Fruit fly (Drosophila melanogaster) whole organism, embryonic: ENCODE results near the gene DopEcR.

Experiments
- CG10274 ChIP-seq: fragments of 200-800 bp; sonication (Bioruptor generic); optimal IDR thresholded peaks from 3 replicates; lab custom pipeline; 2017; ENCODE audit warnings: missing biosample characterization, mild to moderate bottlenecking, missing genetic modification characterization
- CG10959 ChIP-seq: fragments of 200-800 bp; sonication (Bioruptor generic); IDR thresholded peaks from 2 replicates; pipeline ENCODE4 v1.3.6; 2022; ENCODE audit warnings: missing biosample characterization, missing genetic modification characterization
- CG11085 ChIP-seq: fragments of 200-800 bp; sonication (Bioruptor generic); IDR thresholded peaks from 2 replicates; pipeline ENCODE4 v1.3.6; 2022; ENCODE audit warnings: missing biosample characterization, missing genetic modification characterization
- CG11504 ChIP-seq: fragments of 200-800 bp; sonication (Bioruptor generic); optimal IDR thresholded peaks from 3 replicates; lab custom pipeline; 2019; ENCODE audit warnings: missing biosample characterization, mild to moderate bottlenecking, missing genetic modification characterization, moderate library complexity
- CG12071 ChIP-seq: fragments of 200-800 bp; sonication (Bioruptor generic); optimal IDR thresholded peaks from 3 replicates; lab custom pipeline; 2018; ENCODE audit warnings: missing biosample characterization, mild to moderate bottlenecking, missing genetic modification characterization
- CG1233 ChIP-seq: fragments of 200-800 bp; sonication (Bioruptor generic); optimal IDR thresholded peaks from 4 replicates; lab custom pipeline; 2018; ENCODE audit warnings: missing biosample characterization, mild to moderate bottlenecking, missing genetic modification characterization
- CG13624 ChIP-seq: fragments of 200-800 bp; sonication (Bioruptor generic); optimal IDR thresholded peaks from 2 replicates; lab custom pipeline; 2016; ENCODE audit warnings: missing biosample characterization, missing genetic modification characterization
- CG18764 ChIP-seq: fragments of 200-800 bp; sonication (Bioruptor generic); optimal IDR thresholded peaks from 3 replicates; lab custom pipeline; 2016; ENCODE audit warnings: missing biosample characterization, missing genetic modification characterization
- CG2116 ChIP-seq: fragments of 200-800 bp; sonication (Bioruptor generic); optimal IDR thresholded peaks from 3 replicates; lab custom pipeline; 2018; ENCODE audit warnings: missing biosample characterization, mild to moderate bottlenecking, missing genetic modification characterization
- CG2889 ChIP-seq: fragments of 200-800 bp; sonication (Bioruptor generic); IDR thresholded peaks from 3 replicates; pipeline ENCODE4 v1.3.6; 2022; ENCODE audit warnings: missing biosample characterization, missing genetic modification characterization
- CG3065 ChIP-seq: fragments of 200-800 bp; sonication (Bioruptor generic); optimal IDR thresholded peaks from 2 replicates; lab custom pipeline; 2016; ENCODE audit warnings: missing biosample characterization, missing genetic modification characterization
- CG3995 ChIP-seq: fragments of 200-800 bp; sonication (Bioruptor generic); optimal IDR thresholded peaks from 3 replicates; lab custom pipeline; 2016; ENCODE audit warnings: missing biosample characterization, missing genetic modification characterization
- CG4617 ChIP-seq: fragments of 200-800 bp; sonication (Bioruptor generic); optimal IDR thresholded peaks from 3 replicates; lab custom pipeline; 2016; ENCODE audit warnings: missing biosample characterization, missing genetic modification characterization, borderline replicate concordance
- CG4854 ChIP-seq: fragments of 200-800 bp; sonication (Bioruptor generic); optimal IDR thresholded peaks from 2 replicates; lab custom pipeline; 2016; ENCODE audit warnings: missing biosample characterization, missing genetic modification characterization, inconsistent platforms
- CG7372 ChIP-seq: fragments of 200-800 bp; sonication (Bioruptor generic); IDR thresholded peaks from 2 replicates; pipeline ENCODE4 v1.3.6; 2022; ENCODE audit warnings: missing biosample characterization, missing genetic modification characterization
- CG7556 ChIP-seq: fragments of 200-800 bp; sonication (Bioruptor generic); optimal IDR thresholded peaks from 2 replicates; lab custom pipeline; 2017; ENCODE audit warnings: missing biosample characterization, mild to moderate bottlenecking, missing genetic modification characterization
- CG7786 ChIP-seq: fragments of 200-800 bp; sonication (Bioruptor generic); optimal IDR thresholded peaks from 2 replicates; lab custom pipeline; 2016; ENCODE audit warnings: missing biosample characterization, missing genetic modification characterization
- CG9215 ChIP-seq: fragments of 200-800 bp; sonication (Bioruptor generic); IDR thresholded peaks from 2 replicates; pipeline ENCODE4 v1.3.6; 2022; ENCODE audit warnings: missing biosample characterization, missing genetic modification characterization
- CHES-1-like ChIP-seq: fragments of 200-800 bp; sonication (Bioruptor generic); optimal IDR thresholded peaks from 2 replicates; lab custom pipeline; 2016; ENCODE audit warnings: missing biosample characterization, missing genetic modification characterization
- Camta ChIP-seq: fragments of 200-800 bp; sonication (Bioruptor generic); optimal IDR thresholded peaks from 2 replicates; lab custom pipeline; 2016; ENCODE audit warnings: missing biosample characterization, missing genetic modification characterization
- Dip3 ChIP-seq: fragments of 200-800 bp; sonication (Bioruptor generic); optimal IDR thresholded peaks from 3 replicates; lab custom pipeline; 2016; ENCODE audit warnings: missing biosample characterization, missing genetic modification characterization
- Dp ChIP-seq: fragments of 200-800 bp; sonication (Bioruptor generic); optimal IDR thresholded peaks from 2 replicates; lab custom pipeline; 2018; ENCODE audit warnings: missing biosample characterization, mild to moderate bottlenecking, missing genetic modification characterization, moderate library complexity
- Fer3 ChIP-seq: fragments of 200-800 bp; sonication (Bioruptor generic); optimal IDR thresholded peaks from 2 replicates; lab custom pipeline; 2018; ENCODE audit warnings: missing biosample characterization, mild to moderate bottlenecking, missing genetic modification characterization, moderate library complexity
- HmgD ChIP-seq: fragments of 200-800 bp; sonication (Bioruptor generic); optimal IDR thresholded peaks from 3 replicates; lab custom pipeline; 2016; ENCODE audit warnings: missing biosample characterization, missing genetic modification characterization
- HmgZ ChIP-seq: fragments of 200-800 bp; sonication (Bioruptor generic); optimal IDR thresholded peaks from 2 replicates; lab custom pipeline; 2018; ENCODE audit warnings: missing biosample characterization, mild to moderate bottlenecking, missing genetic modification characterization
- Lim3 ChIP-seq: fragments of 200-800 bp; sonication (Bioruptor generic); IDR thresholded peaks from 2 replicates; pipeline ENCODE4 v1.3.6; 2022; ENCODE audit warnings: missing biosample characterization, missing genetic modification characterization
- Lpt ChIP-seq: fragments of >200 bp; optimal IDR thresholded peaks from 2 replicates; lab custom pipeline; 2018; ENCODE audit warnings: missing biosample characterization, missing genetic modification characterization
- NfI ChIP-seq: fragments of 200-800 bp; sonication (Bioruptor generic); optimal IDR thresholded peaks from 3 replicates; lab custom pipeline; 2018; ENCODE audit warnings: missing biosample characterization, mild to moderate bottlenecking, missing genetic modification characterization, moderate library complexity
- Oli ChIP-seq: fragments of 200-800 bp; sonication (Bioruptor generic); optimal IDR thresholded peaks from 2 replicates; lab custom pipeline; 2018; ENCODE audit warnings: missing biosample characterization, mild to moderate bottlenecking, missing genetic modification characterization, moderate library complexity
- Side ChIP-seq: fragments of 200-800 bp; sonication (Bioruptor generic); optimal IDR thresholded peaks from 2 replicates; lab custom pipeline; 2016; ENCODE audit warnings: missing biosample characterization, missing genetic modification characterization
- Sry-β ChIP-seq: fragments of 200-800 bp; sonication (Bioruptor generic); optimal IDR thresholded peaks from 2 replicates; lab custom pipeline; 2018; ENCODE audit warnings: missing biosample characterization, mild to moderate bottlenecking, missing genetic modification characterization, moderate library complexity
- Sry-δ ChIP-seq: fragments of 200-800 bp; sonication (Bioruptor generic); optimal IDR thresholded peaks from 2 replicates; lab custom pipeline; 2016; ENCODE audit warnings: missing biosample characterization, missing genetic modification characterization
- Stat92E ChIP-seq, 3 experiments: fragments of >200 bp in 2 of 3; fragments of 200-800 bp in 1 of 3; sonication (Bioruptor generic) in 1 of 3; optimal IDR thresholded peaks; 2 replicates each; lab custom pipeline; 2017 to 2019; ENCODE audit warnings: missing biosample characterization in 3 of 3, missing genetic modification characterization in 3 of 3, mild to moderate bottlenecking in 1 of 3, moderate library complexity in 1 of 3
- Vsx1 ChIP-seq: fragments of 200-800 bp; sonication (Bioruptor generic); optimal IDR thresholded peaks from 2 replicates; lab custom pipeline; 2017; ENCODE audit warnings: missing biosample characterization, mild to moderate bottlenecking, missing genetic modification characterization, missing genetic modification reagents
- ap ChIP-seq: fragments of 200-800 bp; sonication (Bioruptor generic); IDR thresholded peaks from 2 replicates; pipeline ENCODE4 v1.3.6; 2022; ENCODE audit warnings: missing biosample characterization, missing genetic modification characterization
- ase ChIP-seq: fragments of 200-800 bp; sonication (Bioruptor generic); IDR thresholded peaks from 3 replicates; pipeline ENCODE4 v1.3.6; 2022; ENCODE audit warnings: missing biosample characterization, missing genetic modification characterization
- chinmo ChIP-seq: fragments of 200-800 bp; sonication (Bioruptor generic); IDR thresholded peaks from 4 replicates; pipeline ENCODE4 v1.3.6; 2022; ENCODE audit warnings: missing biosample characterization, missing genetic modification characterization; ENCODE audit not compliant: partially characterized antibody
- ci ChIP-seq: fragments of 200-800 bp; sonication (Bioruptor generic); IDR thresholded peaks from 3 replicates; pipeline ENCODE4 v1.3.6; 2022; ENCODE audit warnings: missing biosample characterization, missing genetic modification characterization
- ems ChIP-seq: fragments of 200-800 bp; sonication (Bioruptor generic); optimal IDR thresholded peaks from 3 replicates; lab custom pipeline; 2016; ENCODE audit warnings: missing biosample characterization, missing genetic modification characterization
- gt ChIP-seq: fragments of 200-800 bp; sonication (Bioruptor generic); IDR thresholded peaks from 2 replicates; pipeline ENCODE4 v1.3.6; 2022; ENCODE audit warnings: missing biosample characterization, missing genetic modification characterization
- jumu ChIP-seq: fragments of 200-800 bp; sonication (Bioruptor generic); optimal IDR thresholded peaks from 3 replicates; lab custom pipeline; 2016; ENCODE audit warnings: missing biosample characterization, missing genetic modification characterization
- lilli ChIP-seq: fragments of 200-800 bp; sonication (Bioruptor generic); optimal IDR thresholded peaks from 3 replicates; lab custom pipeline; 2016; ENCODE audit warnings: missing biosample characterization, missing genetic modification characterization
- maf-S ChIP-seq: fragments of 200-800 bp; sonication (Bioruptor generic); optimal IDR thresholded peaks from 2 replicates; lab custom pipeline; 2016; ENCODE audit warnings: missing biosample characterization, missing genetic modification characterization
- otp ChIP-seq: fragments of 200-800 bp; sonication (Bioruptor generic); IDR thresholded peaks from 3 replicates; pipeline ENCODE4, ENCODE4 v1.3.6; 2022; ENCODE audit warnings: missing biosample characterization, missing genetic modification characterization
- sens-2 ChIP-seq: fragments of 200-800 bp; sonication (Bioruptor generic); IDR thresholded peaks from 2 replicates; pipeline ENCODE4 v1.3.6; 2022; ENCODE audit warnings: missing biosample characterization, missing genetic modification characterization
- sqz ChIP-seq: fragments of 200-800 bp; sonication (Bioruptor generic); optimal IDR thresholded peaks from 3 replicates; lab custom pipeline; 2018; ENCODE audit warnings: missing biosample characterization, mild to moderate bottlenecking, missing genetic modification characterization
- sr ChIP-seq: fragments of 200-800 bp; sonication (Bioruptor generic); IDR thresholded peaks from 3 replicates; pipeline ENCODE4 v1.3.6; 2022; ENCODE audit warnings: missing biosample characterization, missing genetic modification characterization
- tx ChIP-seq: fragments of 200-800 bp; sonication (Bioruptor generic); optimal IDR thresholded peaks from 2 replicates; lab custom pipeline; 2016; ENCODE audit warnings: missing biosample characterization, missing genetic modification characterization
- vfl ChIP-seq: fragments of 200-800 bp; sonication (Bioruptor generic); optimal IDR thresholded peaks from 2 replicates; lab custom pipeline; 2016; ENCODE audit warnings: missing biosample characterization, missing genetic modification characterization
- zfh2 ChIP-seq: fragments of 200-800 bp; sonication (Bioruptor generic); optimal IDR thresholded peaks from 2 replicates; lab custom pipeline; 2016; ENCODE audit warnings: missing biosample characterization, missing genetic modification characterization

The DopEcR gene

dm6 chr3L:4383543-4384325 is 3.5 kb upstream of the DopEcR start (continued):
- TF ChIP-seq maf-S (GFP tag; lab: Kevin White, UChicago) (no peak), Dip3 (GFP tag; lab: Kevin White, UChicago) (no peak), CG3995 (GFP tag; lab: Kevin White, UChicago) (no peak), Lim3 (GFP tag; lab: Robert Waterston, UW) (no peak), CG13624 (GFP tag; lab: Kevin White, UChicago) (no peak), Sry-δ (GFP tag; lab: Kevin White, UChicago) (no peak), CG4854 (GFP tag; lab: Kevin White, UChicago) (no peak), Oli (no peak), vfl (GFP tag; lab: Kevin White, UChicago) (no peak), lilli (GFP tag; lab: Kevin White, UChicago) (no peak), Lpt (GFP tag; lab: Kevin White, UChicago) (no peak), CG1233 (GFP tag; lab: Kevin White, UChicago) (no peak), HmgZ (no peak), Dp (GFP tag; lab: Kevin White, UChicago) (no peak), chinmo (GFP tag; lab: Robert Waterston, UW) (no peak), CG10274 (no peak), jumu (GFP tag; lab: Kevin White, UChicago) (no peak), CG9215 (GFP tag; lab: Robert Waterston, UW) (no peak), Sry-β (peak; percentile 93), ems (no peak), Fer3 (tag; lab: Kevin White, UChicago) (no peak), sr (GFP tag; lab: Robert Waterston, UW) (peak; percentile 73), CG12071 (no peak), CG7786 (GFP tag; lab: Kevin White, UChicago) (no peak), CG11085 (no peak), CG18764 (GFP tag; lab: Kevin White, UChicago) (no peak), CG2889 (GFP tag; lab: Robert Waterston, UW) (0 out of 3 replicates have a peak, but pooled peaks have one; percentile 24), ci (0 out of 3 replicates have a peak, but pooled peaks have one; percentile 27), CG4617 (no peak), sqz (GFP tag; lab: Kevin White, UChicago) (no peak), ase (GFP tag; lab: Robert Waterston, UW) (no peak), ap (GFP tag; lab: Robert Waterston, UW) (no peak), Stat92E (GFP tag; optimal IDR thresholded peaks at IDR 0.05; lab: Kevin White, UChicago) (peak in 1 of 3 experiments; percentile 5), Side (GFP tag; lab: Kevin White, UChicago) (no peak), tx (GFP tag; lab: Kevin White, UChicago) (no peak), sens-2 (GFP tag; lab: Robert Waterston, UW) (no peak), NfI (GFP tag; lab: Kevin White, UChicago) (no peak), HmgD (GFP tag; lab: Kevin White, UChicago) (no peak), otp (no peak), CG2116 (GFP tag; lab: Kevin White, UChicago) (no peak), Camta (no peak), CG11504 (tag; lab: Kevin White, UChicago) (peak; percentile 49), Vsx1 (no peak), CG7556 (no peak), CG3065 (GFP tag; lab: Kevin White, UChicago) (no peak), gt (GFP tag; lab: Robert Waterston, UW) (no peak), CG7372 (GFP tag; lab: Robert Waterston, UW) (no peak), CHES-1-like (no peak), CG10959 (GFP tag; lab: Robert Waterston, UW) (0 out of 2 replicates have a peak, but pooled peaks have one; percentile 43), zfh2 (GFP tag; lab: Kevin White, UChicago) (no peak)
